Fruit fly (Drosophila melanogaster) whole organism, embryonic: Measurements from ENCODE around the gene Ythdc1.

ENCODE experiments used
- Abd-B ChIP-seq: fragments of 200-800 bp; sonication (Bioruptor generic); optimal IDR thresholded peaks from 2 replicates; lab custom pipeline; 2018; ENCODE audit warnings: missing biosample characterization, mild to moderate bottlenecking, missing genetic modification characterization, moderate library complexity
- CG11093 ChIP-seq: fragments of 200-800 bp; sonication (Bioruptor generic); IDR thresholded peaks from 3 replicates; pipeline ENCODE4 v1.3.6; 2022; ENCODE audit warnings: missing biosample characterization, missing genetic modification characterization
- CG13296 ChIP-seq: fragments of 200-800 bp; sonication (Bioruptor generic); optimal IDR thresholded peaks from 3 replicates; lab custom pipeline; 2018; ENCODE audit warnings: missing biosample characterization, mild to moderate bottlenecking, missing genetic modification characterization
- CG13424 ChIP-seq: fragments of 200-800 bp; sonication (Bioruptor generic); optimal IDR thresholded peaks from 2 replicates; lab custom pipeline; 2019; ENCODE audit warnings: missing biosample characterization, mild to moderate bottlenecking, missing genetic modification characterization, moderate library complexity
- CG14014 ChIP-seq: fragments of 200-800 bp; sonication (Bioruptor generic); IDR thresholded peaks from 2 replicates; pipeline ENCODE4 v1.3.6; 2022; ENCODE audit warnings: missing biosample characterization, missing genetic modification characterization
- CG14441 ChIP-seq: fragments of 200-800 bp; sonication (Bioruptor generic); IDR thresholded peaks from 2 replicates; pipeline ENCODE4 v1.3.6; 2022; ENCODE audit warnings: missing biosample characterization, missing genetic modification characterization
- CG14667 ChIP-seq: fragments of 200-800 bp; sonication (Bioruptor generic); IDR thresholded peaks from 2 replicates; pipeline ENCODE4 v1.3.6; 2022; ENCODE audit warnings: missing biosample characterization, missing genetic modification characterization
- CG15269 ChIP-seq: fragments of 200-800 bp; sonication (Bioruptor generic); optimal IDR thresholded peaks from 2 replicates; lab custom pipeline; 2018; ENCODE audit warnings: missing biosample characterization, mild to moderate bottlenecking, missing genetic modification characterization, moderate library complexity
- CG17359 ChIP-seq: fragments of 200-800 bp; sonication (Bioruptor generic); optimal IDR thresholded peaks from 3 replicates; lab custom pipeline; 2018; ENCODE audit warnings: missing biosample characterization, mild to moderate bottlenecking, missing genetic modification characterization, moderate library complexity
- CG17802 ChIP-seq: fragments of 200-800 bp; sonication (Bioruptor generic); optimal IDR thresholded peaks from 2 replicates; lab custom pipeline; 2018; ENCODE audit warnings: missing biosample characterization, mild to moderate bottlenecking, missing genetic modification characterization, moderate library complexity
- CG1832 ChIP-seq: fragments of 200-800 bp; sonication (Bioruptor generic); optimal IDR thresholded peaks from 2 replicates; lab custom pipeline; 2017; ENCODE audit warnings: missing biosample characterization, mild to moderate bottlenecking, missing genetic modification characterization, inconsistent platforms
- CG18599 ChIP-seq: fragments of 200-800 bp; sonication (Bioruptor generic); optimal IDR thresholded peaks from 3 replicates; lab custom pipeline; 2017; ENCODE audit warnings: missing biosample characterization, missing genetic modification characterization, mild to moderate bottlenecking, moderate library complexity, missing genetic modification reagents
- CG2712 ChIP-seq: fragments of 200-800 bp; optimal IDR thresholded peaks from 3 replicates; lab custom pipeline; 2019; ENCODE audit warnings: missing biosample characterization, mild to moderate bottlenecking, missing genetic modification characterization, moderate library complexity
- CG43689 ChIP-seq: fragments of 200-800 bp; sonication (Bioruptor generic); IDR thresholded peaks from 2 replicates; pipeline ENCODE4 v1.3.6; 2022; ENCODE audit warnings: missing biosample characterization, missing genetic modification characterization
- CG4404 ChIP-seq: fragments of 200-800 bp; sonication (Bioruptor generic); IDR thresholded peaks from 2 replicates; pipeline ENCODE4 v1.3.6; 2022; ENCODE audit warnings: missing biosample characterization, missing genetic modification characterization
- CG6654 ChIP-seq: fragments of 200-800 bp; sonication (Bioruptor generic); optimal IDR thresholded peaks from 2 replicates; lab custom pipeline; 2017; ENCODE audit warnings: missing biosample characterization, mild to moderate bottlenecking, missing genetic modification characterization
- CG6791 ChIP-seq: fragments of 200-800 bp; sonication (Bioruptor generic); IDR thresholded peaks from 3 replicates; pipeline ENCODE4 v1.3.6; 2022; ENCODE audit warnings: missing biosample characterization, missing genetic modification characterization; ENCODE audit not compliant: partially characterized antibody
- CG8924 ChIP-seq: fragments of 200-800 bp; optimal IDR thresholded peaks from 3 replicates; lab custom pipeline; 2019; ENCODE audit warnings: missing biosample characterization, mild to moderate bottlenecking, missing genetic modification characterization, moderate library complexity
- CG9876 ChIP-seq: fragments of 200-800 bp; sonication (Bioruptor generic); optimal IDR thresholded peaks from 2 replicates; lab custom pipeline; 2016; ENCODE audit warnings: missing biosample characterization, missing genetic modification characterization
- CTCF ChIP-seq: fragments of 200-800 bp; sonication (Bioruptor generic); optimal IDR thresholded peaks from 2 replicates; lab custom pipeline; 2017; ENCODE audit warnings: missing biosample characterization, mild to moderate bottlenecking, missing genetic modification characterization, moderate library complexity
- D19A ChIP-seq: fragments of 200-800 bp; optimal IDR thresholded peaks from 3 replicates; lab custom pipeline; 2019; ENCODE audit warnings: missing biosample characterization, mild to moderate bottlenecking, missing genetic modification characterization, moderate library complexity
- Drgx ChIP-seq: fragments of 200-800 bp; sonication (Bioruptor generic); IDR thresholded peaks from 2 replicates; pipeline ENCODE4 v1.3.6; 2022; ENCODE audit warnings: missing biosample characterization, missing genetic modification characterization
- H15 ChIP-seq: fragments of 200-800 bp; sonication (Bioruptor generic); IDR thresholded peaks from 3 replicates; pipeline ENCODE4 v1.3.6; 2022; ENCODE audit warnings: missing biosample characterization, missing genetic modification characterization
- HLH3B ChIP-seq: fragments of 200-800 bp; sonication (Bioruptor generic); IDR thresholded peaks from 2 replicates; pipeline ENCODE4 v1.3.6; 2022; ENCODE audit warnings: missing biosample characterization, missing genetic modification characterization
- Med ChIP-seq: fragments of 200-800 bp; sonication (Bioruptor generic); peaks from one replicate; lab custom pipeline; 2016; ENCODE audit warnings: missing biosample characterization, missing genetic modification characterization, mild to moderate bottlenecking, inconsistent platforms, moderate library complexity
- Meics ChIP-seq: fragments of 200-800 bp; sonication (Bioruptor generic); optimal IDR thresholded peaks from 2 replicates; lab custom pipeline; 2017; ENCODE audit warnings: missing biosample characterization, mild to moderate bottlenecking, missing genetic modification characterization
- Rfx ChIP-seq: fragments of 200-800 bp; sonication (Bioruptor generic); IDR thresholded peaks from 2 replicates; pipeline ENCODE4 v1.3.6; 2022; ENCODE audit warnings: missing biosample characterization, missing genetic modification characterization
- Sox102F ChIP-seq: fragments of 200-800 bp; sonication (Bioruptor generic); optimal IDR thresholded peaks from 2 replicates; lab custom pipeline; 2018; ENCODE audit warnings: missing biosample characterization, mild to moderate bottlenecking, missing genetic modification characterization, moderate library complexity
- Sry-δ ChIP-seq: fragments of 200-800 bp; sonication (Bioruptor generic); optimal IDR thresholded peaks from 2 replicates; lab custom pipeline; 2016; ENCODE audit warnings: missing biosample characterization, missing genetic modification characterization
- Xrp1 ChIP-seq: fragments of 200-800 bp; sonication (Bioruptor generic); IDR thresholded peaks from 2 replicates; pipeline ENCODE4 v1.3.6; 2022; ENCODE audit warnings: missing biosample characterization, missing genetic modification characterization
- az2 ChIP-seq: fragments of 200-800 bp; sonication (Bioruptor generic); optimal IDR thresholded peaks from 3 replicates; lab custom pipeline; 2016; ENCODE audit warnings: missing biosample characterization, missing genetic modification characterization
- ci ChIP-seq: fragments of 200-800 bp; sonication (Bioruptor generic); IDR thresholded peaks from 3 replicates; pipeline ENCODE4 v1.3.6; 2022; ENCODE audit warnings: missing biosample characterization, missing genetic modification characterization
- dpn ChIP-seq, 2 experiments: fragments of 200-800 bp; sonication (Bioruptor generic); optimal IDR thresholded peaks; 3 replicates each; lab custom pipeline; 2016; ENCODE audit warnings: missing biosample characterization in 2 of 2, missing genetic modification characterization in 2 of 2
- dysf ChIP-seq: fragments of 200-800 bp; sonication (Bioruptor generic); IDR thresholded peaks from 3 replicates; pipeline ENCODE4 v1.3.6; 2022; ENCODE audit warnings: missing biosample characterization, missing genetic modification characterization
- insv ChIP-seq, 2 experiments: fragments of 200-800 bp; sonication (Bioruptor generic); optimal IDR thresholded peaks; 3 replicates each; lab custom pipeline; 2016 to 2018; ENCODE audit warnings: missing biosample characterization in 2 of 2, missing genetic modification characterization in 2 of 2
- ken ChIP-seq: fragments of 200-800 bp; sonication (Bioruptor generic); IDR thresholded peaks from 3 replicates; pipeline ENCODE4 v1.3.6; 2022; ENCODE audit warnings: missing biosample characterization, missing genetic modification characterization
- kni ChIP-seq: fragments of 200-800 bp; sonication (Bioruptor generic); optimal IDR thresholded peaks from 3 replicates; lab custom pipeline; 2017; ENCODE audit warnings: mild to moderate bottlenecking, missing biosample characterization, missing genetic modification reagents, missing genetic modification characterization
- lola ChIP-seq, 3 experiments: fragments of >200 bp in 2 of 3; fragments of 200-800 bp in 1 of 3; sonication (Bioruptor generic) in 1 of 3; optimal IDR thresholded peaks; 2 replicates each; lab custom pipeline; 2017 to 2019; ENCODE audit warnings: missing biosample characterization in 3 of 3, missing genetic modification characterization in 3 of 3, mild to moderate bottlenecking in 1 of 3, moderate library complexity in 1 of 3
- phol ChIP-seq: fragments of 200-800 bp; sonication (Bioruptor generic); optimal IDR thresholded peaks from 3 replicates; lab custom pipeline; 2018; ENCODE audit warnings: missing biosample characterization, mild to moderate bottlenecking, missing genetic modification characterization, moderate library complexity
- pnt ChIP-seq: fragments of 200-800 bp; sonication (Bioruptor generic); optimal IDR thresholded peaks from 3 replicates; lab custom pipeline; 2016; ENCODE audit warnings: missing biosample characterization, missing genetic modification characterization
- slp2 ChIP-seq: fragments of 200-800 bp; sonication (Bioruptor generic); optimal IDR thresholded peaks from 2 replicates; lab custom pipeline; 2016; ENCODE audit warnings: missing biosample characterization, missing genetic modification characterization
- tio ChIP-seq: fragments of 200-800 bp; sonication (Bioruptor generic); optimal IDR thresholded peaks from 2 replicates; lab custom pipeline; 2017; ENCODE audit warnings: missing biosample characterization, missing genetic modification characterization, inconsistent platforms
- vfl ChIP-seq: fragments of 200-800 bp; sonication (Bioruptor generic); optimal IDR thresholded peaks from 2 replicates; lab custom pipeline; 2016; ENCODE audit warnings: missing biosample characterization, missing genetic modification characterization
- vnd ChIP-seq: fragments of 200-800 bp; sonication (Bioruptor generic); IDR thresholded peaks from 3 replicates; pipeline ENCODE4 v1.3.6; 2022; ENCODE audit warnings: missing biosample characterization, missing genetic modification characterization; ENCODE audit not compliant: partially characterized antibody
- vvl ChIP-seq: fragments of 200-800 bp; sonication (Bioruptor generic); IDR thresholded peaks from 2 replicates; pipeline ENCODE4 v1.3.6; 2022; ENCODE audit warnings: missing biosample characterization, missing genetic modification characterization

The Ythdc1 gene

dm6 chr3L:3386730-3387129 is 12.8 kb upstream of the Ythdc1 start (continued):
- 0 out of 2 replicates have a peak, but pooled peaks have one; percentile 27 for TF ChIP-seq Drgx (GFP tag; lab: Robert Waterston, UW)
- TF ChIP-seq, all 482 proteins: peak for 14

- TF ChIP-seq Med (GFP tag; lab: Kevin White, UChicago) (peak; percentile 41), pnt (GFP tag; lab: Kevin White, UChicago) (no peak), CG43689 (GFP tag; lab: Robert Waterston, UW) (no peak)
These were observed 11.4 kb upstream of the Ythdc1 start for dm6 chr3L:3385437-3385802.

- TF ChIP-seq dysf (peak; percentile 43; the same call in 2 of the 3 replicates), CG9876 (GFP tag; lab: Kevin White, UChicago) (no peak), HLH3B (GFP tag; lab: Robert Waterston, UW) (peak; percentile 18; the same call in 1 of the 2 replicates), phol (tag; lab: Kevin White, UChicago) (peak; percentile 68), ci (0 out of 3 replicates have a peak, but pooled peaks have one; percentile 3), vnd (GFP tag; lab: Robert Waterston, UW) (no peak), vfl (GFP tag; lab: Kevin White, UChicago) (no peak), tio (peak; percentile 58), CG11093 (GFP tag; lab: Robert Waterston, UW) (peak; percentile 52; the same call in 1 of the 3 replicates), CG13424 (tag; lab: Kevin White, UChicago) (peak; percentile 44), kni (peak; percentile 48), dpn (GFP tag; optimal IDR thresholded peaks at IDR 0.05; lab: Kevin White, UChicago) (peak in 1 of 2 experiments; percentile 15), CTCF (GFP tag; lab: Kevin White, UChicago) (no peak), az2 (GFP tag; lab: Kevin White, UChicago) (peak; percentile 48), CG14441 (GFP tag; lab: Robert Waterston, UW) (no peak), Meics (GFP tag; lab: Kevin White, UChicago) (peak; percentile 45), Xrp1 (GFP tag; lab: Robert Waterston, UW) (peak; percentile 39; the same call in 1 of the 2 replicates), CG18599 (peak; percentile 35), CG15269 (tag; lab: Kevin White, UChicago) (peak; percentile 32), CG6654 (GFP tag; lab: Kevin White, UChicago) (peak; percentile 13), CG14014 (GFP tag; lab: Robert Waterston, UW) (0 out of 2 replicates have a peak, but pooled peaks have one; percentile 34), vvl (GFP tag; lab: Robert Waterston, UW) (peak; percentile 58; the same call in 1 of the 2 replicates), insv (GFP tag; optimal IDR thresholded peaks at IDR 0.05; lab: Kevin White, UChicago) (no peak), CG14667 (GFP tag; lab: Robert Waterston, UW) (peak; percentile 16; the same call in 1 of the 2 replicates), CG17802 (tag; lab: Kevin White, UChicago) (no peak), CG4404 (GFP tag; lab: Robert Waterston, UW) (no peak), D19A (tag; lab: Kevin White, UChicago) (peak; percentile 59), CG1832 (no peak), Abd-B (GFP tag; lab: Kevin White, UChicago) (peak; percentile 40), CG17359 (tag; lab: Kevin White, UChicago) (peak; percentile 46), Sox102F (GFP tag; lab: Kevin White, UChicago) (peak; percentile 52), slp2 (no peak), Sry-δ (GFP tag; lab: Kevin White, UChicago) (no peak), CG13296 (GFP tag; lab: Kevin White, UChicago) (no peak), lola (GFP tag; optimal IDR thresholded peaks at IDR 0.05; lab: Kevin White, UChicago) (peak in 1 of 3 experiments; percentile 81), CG2712 (tag; lab: Kevin White, UChicago) (peak; percentile 69), CG6791 (GFP tag; lab: Robert Waterston, UW) (0 out of 3 replicates have a peak, but pooled peaks have one; percentile 18), CG8924 (tag; lab: Kevin White, UChicago) (peak; percentile 45), ken (GFP tag; lab: Robert Waterston, UW) (no peak), H15 (GFP tag; lab: Robert Waterston, UW) (no peak), Rfx (peak; percentile 35; the same call in 1 of the 2 replicates)
These were observed 10.8 kb upstream of the Ythdc1 start for dm6 chr3L:3384596-3385436.
